Fruit fly (Drosophila melanogaster) Kc167 (cell line): ENCODE data around the gene CG33688.

ENCODE experiments used
- Sin3A ChIP-seq: fragments of >200 bp; optimal IDR thresholded peaks from 2 replicates; lab custom pipeline; 2018; ENCODE audit warnings: missing external identifiers
- h ChIP-seq: fragments of >200 bp; optimal IDR thresholded peaks from 3 replicates; lab custom pipeline; 2018; ENCODE audit warnings: missing external identifiers
- psq ChIP-seq: fragments of >200 bp; optimal IDR thresholded peaks from 2 replicates; lab custom pipeline; 2017; ENCODE audit warnings: missing external identifiers

dm6 chr3L:16167723-16168386 is 31.2 kb upstream of the CG33688 start:
- TF ChIP-seq psq (lab: Kevin White, UChicago) (no peak), Sin3A (lab: Kevin White, UChicago) (no peak), h (lab: Kevin White, UChicago) (no peak)
